Fruit fly (Drosophila melanogaster) whole organism, adult: Measurements from ENCODE around the gene SclB.

ENCODE experiments used
- CG11617 ChIP-seq: fragments of 200-800 bp; sonication (Bioruptor generic); optimal IDR thresholded peaks from 2 replicates; lab custom pipeline; 2017; ENCODE audit warnings: mild to moderate bottlenecking, missing biosample characterization, missing genetic modification reagents, missing genetic modification characterization
- CG12768 ChIP-seq: fragments of 200-800 bp; sonication (Bioruptor generic); optimal IDR thresholded peaks from 2 replicates; lab custom pipeline; 2017; ENCODE audit warnings: missing biosample characterization, missing genetic modification characterization, mild to moderate bottlenecking, moderate library complexity, missing genetic modification reagents
- CG14711 ChIP-seq: fragments of 200-800 bp; sonication (Bioruptor generic); optimal IDR thresholded peaks from 2 replicates; lab custom pipeline; 2018; ENCODE audit warnings: missing biosample characterization, mild to moderate bottlenecking, missing genetic modification characterization, moderate library complexity
- CG1620 ChIP-seq: fragments of 200-800 bp; sonication (Bioruptor generic); optimal IDR thresholded peaks from 2 replicates; lab custom pipeline; 2016; ENCODE audit warnings: missing biosample characterization, missing genetic modification characterization
- CG33017 ChIP-seq: fragments of 200-800 bp; sonication (Bioruptor generic); optimal IDR thresholded peaks from 2 replicates; lab custom pipeline; 2018; ENCODE audit warnings: missing biosample characterization, mild to moderate bottlenecking, missing genetic modification characterization, moderate library complexity
- CG5204 ChIP-seq: fragments of 200-800 bp; sonication (Bioruptor generic); optimal IDR thresholded peaks from 2 replicates; lab custom pipeline; 2016; ENCODE audit warnings: missing biosample characterization, missing genetic modification characterization
- CG7045 ChIP-seq: fragments of 200-800 bp; sonication (Bioruptor generic); optimal IDR thresholded peaks from 2 replicates; lab custom pipeline; 2017; ENCODE audit warnings: missing biosample characterization, mild to moderate bottlenecking, missing genetic modification characterization
- CG7101 ChIP-seq: fragments of 200-800 bp; sonication (Bioruptor generic); optimal IDR thresholded peaks from 2 replicates; lab custom pipeline; 2018; ENCODE audit warnings: missing biosample characterization, mild to moderate bottlenecking, missing genetic modification characterization, moderate library complexity
- Clk ChIP-seq: fragments of 200-800 bp; sonication (Bioruptor generic); optimal IDR thresholded peaks from 2 replicates; lab custom pipeline; 2017; ENCODE audit warnings: missing biosample characterization, missing genetic modification characterization
- Crg-1 ChIP-seq: fragments of 200-800 bp; sonication (Bioruptor generic); optimal IDR thresholded peaks from 2 replicates; lab custom pipeline; 2016; ENCODE audit warnings: missing biosample characterization, missing genetic modification characterization
- Hr96 ChIP-seq: fragments of 200-800 bp; sonication (Bioruptor generic); optimal IDR thresholded peaks from 2 replicates; lab custom pipeline; 2016; ENCODE audit warnings: missing biosample characterization, missing genetic modification characterization
- Mnt ChIP-seq: fragments of 200-800 bp; sonication (Bioruptor generic); optimal IDR thresholded peaks from 2 replicates; lab custom pipeline; 2016; ENCODE audit warnings: missing biosample characterization, mild to moderate bottlenecking, missing genetic modification characterization
- bab1 ChIP-seq: fragments of 200-800 bp; sonication (Bioruptor generic); optimal IDR thresholded peaks from 3 replicates; lab custom pipeline; 2019; ENCODE audit warnings: missing biosample characterization, mild to moderate bottlenecking, missing genetic modification characterization, moderate library complexity
- cic ChIP-seq: fragments of 200-800 bp; sonication (Bioruptor generic); optimal IDR thresholded peaks from 2 replicates; lab custom pipeline; 2017; ENCODE audit warnings: missing biosample characterization, mild to moderate bottlenecking, missing genetic modification characterization, moderate library complexity
- cnc ChIP-seq, 2 experiments: fragments of >200 bp; optimal IDR thresholded peaks; 2 replicates each; lab custom pipeline; 2017
- kay ChIP-seq: fragments of 200-800 bp; sonication (Bioruptor generic); peaks from one replicate; lab custom pipeline; 2016; ENCODE audit warnings: missing biosample characterization, missing genetic modification characterization, borderline replicate concordance
- ovo ChIP-seq: fragments of 200-800 bp; sonication (Bioruptor generic); optimal IDR thresholded peaks from 2 replicates; lab custom pipeline; 2016; ENCODE audit warnings: missing biosample characterization, missing genetic modification characterization
- pad ChIP-seq: fragments of 200-800 bp; sonication (Bioruptor generic); optimal IDR thresholded peaks from 3 replicates; lab custom pipeline; 2017; ENCODE audit warnings: missing biosample characterization, missing genetic modification characterization, mild to moderate bottlenecking, moderate library complexity, missing genetic modification reagents
- tj ChIP-seq: fragments of 200-800 bp; sonication (Bioruptor generic); optimal IDR thresholded peaks from 3 replicates; lab custom pipeline; 2017; ENCODE audit warnings: missing biosample characterization, mild to moderate bottlenecking, missing genetic modification characterization, moderate library complexity
- toe ChIP-seq: fragments of 200-800 bp; sonication (Bioruptor generic); optimal IDR thresholded peaks from 2 replicates; lab custom pipeline; 2016; ENCODE audit warnings: missing biosample characterization, missing genetic modification characterization

The SclB gene

dm6 chr2L:16826872-16827506 is 10.8 kb upstream of the SclB start, which contains the start of gene AspRS-m:
Gene AspRS-m, plus strand, starts transcription at chr2L:16827078.
- no peak for TF ChIP-seq cnc (optimal IDR thresholded peaks at IDR 0.05; lab: Kevin White, UChicago)
- TF ChIP-seq CG7045, result no peak
- no peak for TF ChIP-seq CG33017
- no peak for TF ChIP-seq ovo (GFP tag; lab: Kevin White, UChicago)
- no peak for TF ChIP-seq Crg-1 (GFP tag; lab: Kevin White, UChicago)
- no peak for TF ChIP-seq pad (GFP tag; lab: Kevin White, UChicago)
- peak; percentile 6 for TF ChIP-seq bab1 (GFP tag; lab: Kevin White, UChicago)
- TF ChIP-seq CG14711 (tag; lab: Kevin White, UChicago), result peak; percentile 40
- TF ChIP-seq CG5204 (GFP tag; lab: Kevin White, UChicago), result no peak
- no peak for TF ChIP-seq cic (GFP tag; lab: Kevin White, UChicago)
- TF ChIP-seq toe (GFP tag; lab: Kevin White, UChicago), result peak; percentile 10
- TF ChIP-seq Mnt (GFP tag; lab: Kevin White, UChicago), result peak; percentile 65
- no peak for TF ChIP-seq Clk (GFP tag; lab: Kevin White, UChicago)
- no peak for TF ChIP-seq CG1620 (GFP tag; lab: Kevin White, UChicago)
- TF ChIP-seq CG12768, result no peak
- no peak for TF ChIP-seq Hr96 (GFP tag; lab: Kevin White, UChicago)
- TF ChIP-seq CG7101 (tag; lab: Kevin White, UChicago), result no peak
- peak; percentile 3 for TF ChIP-seq tj (GFP tag; lab: Kevin White, UChicago)
- TF ChIP-seq CG11617, result no peak
- TF ChIP-seq kay, result no peak

- TF ChIP-seq CG7101 (tag; lab: Kevin White, UChicago) (no peak), pad (GFP tag; lab: Kevin White, UChicago) (no peak), bab1 (GFP tag; lab: Kevin White, UChicago) (no peak), Clk (GFP tag; lab: Kevin White, UChicago) (no peak), CG7045 (no peak), toe (GFP tag; lab: Kevin White, UChicago) (no peak), CG12768 (no peak), ovo (GFP tag; lab: Kevin White, UChicago) (no peak), Crg-1 (GFP tag; lab: Kevin White, UChicago) (no peak), CG1620 (GFP tag; lab: Kevin White, UChicago) (no peak)
These were observed 3.4 kb upstream of the SclB start, which contains the start of gene CG13282 for dm6 chr2L:16834402-16834801. Gene CG13282, minus strand, starts transcription at chr2L:16834502.

dm6 chr2L:16837158-16837557 is 614 bp upstream of the SclB start, which contains the start of gene Nepl9:
Gene Nepl9, minus strand, starts transcription at chr2L:16837258.
- TF ChIP-seq toe (GFP tag; lab: Kevin White, UChicago) (no peak), cnc (optimal IDR thresholded peaks at IDR 0.05; lab: Kevin White, UChicago) (no peak), CG5204 (GFP tag; lab: Kevin White, UChicago) (no peak), Mnt (GFP tag; lab: Kevin White, UChicago) (no peak), CG1620 (GFP tag; lab: Kevin White, UChicago) (no peak), CG33017 (no peak), Hr96 (GFP tag; lab: Kevin White, UChicago) (no peak), ovo (GFP tag; lab: Kevin White, UChicago) (no peak), CG14711 (tag; lab: Kevin White, UChicago) (no peak), pad (GFP tag; lab: Kevin White, UChicago) (no peak), CG11617 (no peak), kay (no peak), CG7101 (tag; lab: Kevin White, UChicago) (no peak), CG7045 (no peak), Clk (GFP tag; lab: Kevin White, UChicago) (no peak)

DNA sequence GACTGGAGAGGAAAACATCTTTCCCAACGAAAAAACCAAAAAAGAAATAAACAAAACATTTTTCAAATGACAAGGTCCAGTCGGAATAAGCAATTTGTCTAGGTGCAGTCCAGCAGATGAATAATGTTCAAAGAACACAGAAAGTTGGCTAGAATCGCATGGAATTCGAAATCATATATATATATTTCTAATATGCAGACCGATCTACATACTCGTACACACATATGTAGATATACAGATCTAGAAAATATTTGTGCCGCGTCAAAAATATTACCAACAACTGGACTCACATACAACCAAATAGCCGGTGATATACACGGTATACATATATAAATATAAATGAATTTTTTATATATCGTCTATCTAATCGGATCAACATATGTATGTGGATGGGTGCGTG is 1.9 kb downstream of the SclB start:
- TF ChIP-seq Crg-1 (GFP tag; lab: Kevin White, UChicago) (no peak), Hr96 (GFP tag; lab: Kevin White, UChicago) (no peak), kay (no peak), CG14711 (tag; lab: Kevin White, UChicago) (no peak), ovo (GFP tag; lab: Kevin White, UChicago) (no peak), Clk (GFP tag; lab: Kevin White, UChicago) (no peak), CG33017 (no peak), CG5204 (GFP tag; lab: Kevin White, UChicago) (no peak), CG12768 (no peak), CG1620 (GFP tag; lab: Kevin White, UChicago) (no peak), bab1 (GFP tag; lab: Kevin White, UChicago) (no peak), CG7045 (no peak), Mnt (GFP tag; lab: Kevin White, UChicago) (no peak), pad (GFP tag; lab: Kevin White, UChicago) (no peak), toe (GFP tag; lab: Kevin White, UChicago) (no peak), tj (GFP tag; lab: Kevin White, UChicago) (no peak), cnc (optimal IDR thresholded peaks at IDR 0.05; lab: Kevin White, UChicago) (no peak), CG11617 (no peak), CG7101 (tag; lab: Kevin White, UChicago) (no peak), cic (GFP tag; lab: Kevin White, UChicago) (no peak)

- no peak for TF ChIP-seq kay
- TF ChIP-seq bab1 (GFP tag; lab: Kevin White, UChicago), result no peak
- no peak for TF ChIP-seq CG1620 (GFP tag; lab: Kevin White, UChicago)
- TF ChIP-seq CG7101 (tag; lab: Kevin White, UChicago), result no peak
- TF ChIP-seq Crg-1 (GFP tag; lab: Kevin White, UChicago), result no peak
- no peak for TF ChIP-seq cnc (optimal IDR thresholded peaks at IDR 0.05; lab: Kevin White, UChicago)
- no peak for TF ChIP-seq cic (GFP tag; lab: Kevin White, UChicago)
- TF ChIP-seq CG12768, result no peak
- no peak for TF ChIP-seq CG33017
- no peak for TF ChIP-seq CG11617
- TF ChIP-seq ovo (GFP tag; lab: Kevin White, UChicago), result no peak
- no peak for TF ChIP-seq CG7045
- no peak for TF ChIP-seq tj (GFP tag; lab: Kevin White, UChicago)
- no peak for TF ChIP-seq CG14711 (tag; lab: Kevin White, UChicago)
- no peak for TF ChIP-seq Clk (GFP tag; lab: Kevin White, UChicago)
- TF ChIP-seq Hr96 (GFP tag; lab: Kevin White, UChicago), result no peak
These were observed 4.7 kb downstream of the SclB start for dm6 chr2L:16842505-16842904.
